Fruit fly (Drosophila melanogaster) whole organism, wandering third instar larva: ENCODE data around the gene Mps1.

Source experiments
- CG32264 ChIP-seq: fragments of 200-800 bp; sonication (Bioruptor generic); optimal IDR thresholded peaks from 2 replicates; lab custom pipeline; 2016; ENCODE audit warnings: missing biosample characterization, missing genetic modification characterization
- CG9705 ChIP-seq: fragments of 200-800 bp; sonication (Bioruptor generic); optimal IDR thresholded peaks from 2 replicates; lab custom pipeline; 2018; ENCODE audit warnings: missing biosample characterization, mild to moderate bottlenecking, missing genetic modification characterization
- CrebA ChIP-seq: fragments of 200-800 bp; sonication (Bioruptor generic); optimal IDR thresholded peaks from 2 replicates; lab custom pipeline; 2016; ENCODE audit warnings: missing biosample characterization, mild to moderate bottlenecking, missing genetic modification characterization, borderline replicate concordance
- Dfd ChIP-seq: fragments of >200 bp; optimal IDR thresholded peaks from 2 replicates; lab custom pipeline; 2017; ENCODE audit warnings: missing biosample characterization, missing genetic modification characterization
- Dif ChIP-seq: fragments of 200-275, 200-300 bp; sonication (Bioruptor generic); optimal IDR thresholded peaks from 2 replicates; lab custom pipeline; 2018; ENCODE audit warnings: missing biosample characterization, missing genetic modification characterization; ENCODE audit not compliant: partially characterized antibody
- GATAd ChIP-seq: sonication (Bioruptor generic); optimal IDR thresholded peaks from 2 replicates; lab custom pipeline; 2016; ENCODE audit warnings: missing biosample characterization, missing genetic modification characterization
- Hnf4 ChIP-seq: fragments of 200-800 bp; sonication (Bioruptor generic); optimal IDR thresholded peaks from 2 replicates; lab custom pipeline; 2016; ENCODE audit warnings: missing biosample characterization, mild to moderate bottlenecking, missing genetic modification characterization
- Jra ChIP-seq: sonication (Bioruptor generic); optimal IDR thresholded peaks from 2 replicates; lab custom pipeline; 2016; ENCODE audit warnings: missing biosample characterization, missing genetic modification characterization
- Mio ChIP-seq: sonication (Bioruptor generic); optimal IDR thresholded peaks from 2 replicates; lab custom pipeline; 2016; ENCODE audit warnings: missing biosample characterization, missing genetic modification characterization
- Myc ChIP-seq: fragments of >200 bp; optimal IDR thresholded peaks from 2 replicates; lab custom pipeline; 2017
- N ChIP-seq: fragments of >200 bp; optimal IDR thresholded peaks from 2 replicates; lab custom pipeline; 2018; ENCODE audit warnings: missing biosample characterization, missing external identifiers, missing genetic modification characterization
- OdsH ChIP-seq: fragments of 200-800 bp; sonication (Bioruptor generic); optimal IDR thresholded peaks from 2 replicates; lab custom pipeline; 2016; ENCODE audit warnings: missing biosample characterization, mild to moderate bottlenecking, missing genetic modification characterization
- Rel ChIP-seq, 2 experiments: fragments of 200-800 bp; sonication (Bioruptor generic) in 1 of 2; optimal IDR thresholded peaks; 2 replicates in 1 of 2; 3 replicates in 1 of 2; lab custom pipeline; 2016 to 2019; ENCODE audit warnings: mild to moderate bottlenecking in 2 of 2, missing biosample characterization in 2 of 2, missing genetic modification characterization in 2 of 2, moderate library complexity in 1 of 2
- Sp1 ChIP-seq: fragments of 200-800 bp; sonication (Bioruptor generic); optimal IDR thresholded peaks from 3 replicates; lab custom pipeline; 2019; ENCODE audit warnings: missing biosample characterization, mild to moderate bottlenecking, missing genetic modification characterization, moderate library complexity
- Vsx2 ChIP-seq: fragments of 200-300, 225-300 bp; sonication (Bioruptor generic); optimal IDR thresholded peaks from 2 replicates; lab custom pipeline; 2018; ENCODE audit warnings: missing biosample characterization, missing genetic modification characterization; ENCODE audit not compliant: partially characterized antibody
- br ChIP-seq: fragments of 200-800 bp; sonication (Bioruptor generic); optimal IDR thresholded peaks from 2 replicates; lab custom pipeline; 2016; ENCODE audit warnings: missing biosample characterization, missing genetic modification characterization
- dl ChIP-seq, 2 experiments: fragments of 175-275, 200-275 bp in 1 of 2; fragments of 200-275 bp in 1 of 2; sonication (Bioruptor generic); optimal IDR thresholded peaks; lab custom pipeline; 2018; ENCODE audit warnings: mild to moderate bottlenecking in 2 of 2, missing biosample characterization in 2 of 2, missing genetic modification characterization in 2 of 2, moderate library complexity in 2 of 2; ENCODE audit not compliant: partially characterized antibody in 2 of 2, insufficient read depth in 1 of 2
- dmrt93B ChIP-seq: fragments of 200-800 bp; sonication (Bioruptor generic); optimal IDR thresholded peaks from 2 replicates; lab custom pipeline; 2018; ENCODE audit warnings: missing biosample characterization, mild to moderate bottlenecking, missing genetic modification characterization
- ey ChIP-seq: fragments of 200-800 bp; sonication (Bioruptor generic); optimal IDR thresholded peaks from 2 replicates; lab custom pipeline; 2016; ENCODE audit warnings: missing biosample characterization, missing genetic modification characterization
- foxo ChIP-seq, 2 experiments: fragments of 200-800 bp; sonication (Bioruptor generic); optimal IDR thresholded peaks; 2 replicates in 1 of 2; 3 replicates in 1 of 2; lab custom pipeline; 2016 to 2017; ENCODE audit warnings: missing biosample characterization in 2 of 2, missing genetic modification characterization in 2 of 2
- fru ChIP-seq: fragments of 200-800 bp; sonication (Bioruptor generic); optimal IDR thresholded peaks from 3 replicates; lab custom pipeline; 2016; ENCODE audit warnings: missing biosample characterization, mild to moderate bottlenecking, missing genetic modification characterization
- h ChIP-seq: fragments of 200-800 bp; sonication (Bioruptor generic); optimal IDR thresholded peaks from 3 replicates; lab custom pipeline; 2016; ENCODE audit warnings: missing biosample characterization, mild to moderate bottlenecking, missing genetic modification characterization
- jim ChIP-seq: fragments of 175-275, 200-325 bp; sonication (Bioruptor generic); optimal IDR thresholded peaks from 2 replicates; lab custom pipeline; 2016; ENCODE audit warnings: missing biosample characterization, mild to moderate bottlenecking, missing genetic modification characterization
- lola ChIP-seq: fragments of >200 bp; optimal IDR thresholded peaks from 2 replicates; lab custom pipeline; 2017; ENCODE audit warnings: missing biosample characterization, missing genetic modification characterization
- pan ChIP-seq: fragments of >200 bp; optimal IDR thresholded peaks from 2 replicates; lab custom pipeline; 2017
- psq ChIP-seq: fragments of 200-800 bp; sonication (Bioruptor generic); optimal IDR thresholded peaks from 3 replicates; lab custom pipeline; 2017; ENCODE audit warnings: missing biosample characterization, mild to moderate bottlenecking, missing genetic modification characterization, moderate library complexity
- rgr ChIP-seq: fragments of 200-800 bp; sonication (Bioruptor generic); optimal IDR thresholded peaks from 3 replicates; lab custom pipeline; 2016; ENCODE audit warnings: missing biosample characterization, mild to moderate bottlenecking, missing genetic modification characterization
- sage ChIP-seq: fragments of 200-800 bp; sonication (Bioruptor generic); optimal IDR thresholded peaks from 2 replicates; lab custom pipeline; 2016; ENCODE audit warnings: missing biosample characterization, mild to moderate bottlenecking, missing genetic modification characterization
- sv ChIP-seq: fragments of 200-800 bp; sonication (Bioruptor generic); optimal IDR thresholded peaks from 3 replicates; lab custom pipeline; 2016; ENCODE audit warnings: missing biosample characterization, missing genetic modification characterization
- tai ChIP-seq: sonication (Bioruptor generic); optimal IDR thresholded peaks from 2 replicates; lab custom pipeline; 2016; ENCODE audit warnings: missing biosample characterization, missing genetic modification characterization
- usp ChIP-seq: fragments of >200 bp; optimal IDR thresholded peaks from 2 replicates; lab custom pipeline; 2017; ENCODE audit warnings: missing biosample characterization, missing genetic modification characterization
- woc ChIP-seq: sonication (Bioruptor generic); optimal IDR thresholded peaks from 2 replicates; lab custom pipeline; 2016; ENCODE audit warnings: missing biosample characterization, mild to moderate bottlenecking, missing genetic modification characterization

The Mps1 gene

dm6 chr3R:17706971-17707406 lies 35.9 kb downstream of the Mps1 start:
- TF ChIP-seq psq (no peak), fru (GFP tag; lab: Kevin White, UChicago) (no peak), br (no peak), rgr (GFP tag; lab: Kevin White, UChicago) (no peak), tai (no peak), Dif (GFP tag; lab: Kevin White, UChicago) (no peak), Rel (GFP tag; optimal IDR thresholded peaks at IDR 0.05; lab: Kevin White, UChicago) (no peak), Rel (tag; optimal IDR thresholded peaks at IDR 0.05; lab: Kevin White, UChicago) (no peak), OdsH (GFP tag; lab: Kevin White, UChicago) (no peak), Sp1 (GFP tag; lab: Kevin White, UChicago) (no peak), pan (lab: Kevin White, UChicago) (no peak), CG9705 (no peak), sv (GFP tag; lab: Kevin White, UChicago) (no peak), dmrt93B (GFP tag; lab: Kevin White, UChicago) (no peak), jim (GFP tag; lab: Kevin White, UChicago) (no peak), Hnf4 (GFP tag; lab: Kevin White, UChicago) (no peak), dl (GFP tag; optimal IDR thresholded peaks at IDR 0.05; lab: Kevin White, UChicago; ENCODE audit: insufficient read depth in 1 of 2, partially characterized antibody in 2 of 2) (no peak), Mio (GFP tag; lab: Kevin White, UChicago) (no peak), GATAd (GFP tag; lab: Kevin White, UChicago) (no peak), Jra (GFP tag; lab: Kevin White, UChicago) (no peak), Dfd (GFP tag; lab: Kevin White, UChicago) (no peak)

- TF ChIP-seq pan (lab: Kevin White, UChicago) (no peak), Dfd (GFP tag; lab: Kevin White, UChicago) (peak; percentile 31), usp (no peak), lola (GFP tag; lab: Kevin White, UChicago) (no peak), jim (GFP tag; lab: Kevin White, UChicago) (no peak)
Observed at dm6 chr3R:17707799-17708198, 36.7 kb downstream of the Mps1 start.

dm6 chr3R:17708778-17709476 lies 37.9 kb downstream of the Mps1 start:
- TF ChIP-seq fru (GFP tag; lab: Kevin White, UChicago) (peak; percentile 20), jim (GFP tag; lab: Kevin White, UChicago) (no peak), Dfd (GFP tag; lab: Kevin White, UChicago) (no peak), woc (GFP tag; lab: Kevin White, UChicago) (peak; percentile 21), foxo (GFP tag; optimal IDR thresholded peaks at IDR 0.05; lab: Kevin White, UChicago) (peak in 1 of 2 experiments; percentile 40), OdsH (GFP tag; lab: Kevin White, UChicago) (peak; percentile 1), rgr (GFP tag; lab: Kevin White, UChicago) (peak; percentile 7), Rel (GFP tag; optimal IDR thresholded peaks at IDR 0.05; lab: Kevin White, UChicago) (no peak), Rel (tag; optimal IDR thresholded peaks at IDR 0.05; lab: Kevin White, UChicago) (no peak), br (peak; percentile 2), usp (no peak), psq (peak; percentile 27), Jra (GFP tag; lab: Kevin White, UChicago) (no peak), sage (GFP tag; lab: Kevin White, UChicago) (no peak), CG32264 (GFP tag; lab: Kevin White, UChicago) (no peak), sv (GFP tag; lab: Kevin White, UChicago) (no peak), ey (GFP tag; lab: Kevin White, UChicago) (peak; percentile 40), Dif (GFP tag; lab: Kevin White, UChicago) (no peak), h (GFP tag; lab: Kevin White, UChicago) (peak; percentile 17)

dm6 chr3R:17709623-17710145 lies 38.6 kb downstream of the Mps1 start:
- TF ChIP-seq tai = no peak
- no peak for TF ChIP-seq OdsH (GFP tag; lab: Kevin White, UChicago)
- no peak for TF ChIP-seq CG9705
- no peak for TF ChIP-seq rgr (GFP tag; lab: Kevin White, UChicago)
- no peak for TF ChIP-seq Jra (GFP tag; lab: Kevin White, UChicago)
- TF ChIP-seq Vsx2 (GFP tag; lab: Kevin White, UChicago) = no peak
- no peak for TF ChIP-seq dmrt93B (GFP tag; lab: Kevin White, UChicago)
- TF ChIP-seq GATAd (GFP tag; lab: Kevin White, UChicago) = no peak
- no peak for TF ChIP-seq dl (GFP tag; optimal IDR thresholded peaks at IDR 0.05; lab: Kevin White, UChicago; ENCODE audit: insufficient read depth in 1 of 2, partially characterized antibody in 2 of 2)
- TF ChIP-seq br = no peak
- no peak for TF ChIP-seq CrebA (GFP tag; lab: Kevin White, UChicago)
- TF ChIP-seq Myc (lab: Kevin White, UChicago) = no peak
- TF ChIP-seq CG32264 (GFP tag; lab: Kevin White, UChicago) = no peak
- no peak for TF ChIP-seq sv (GFP tag; lab: Kevin White, UChicago)
- no peak for TF ChIP-seq N (GFP tag; lab: Kevin White, UChicago)
- no peak for TF ChIP-seq jim (GFP tag; lab: Kevin White, UChicago)
- no peak for TF ChIP-seq usp
- no peak for TF ChIP-seq ey (GFP tag; lab: Kevin White, UChicago)
- no peak for TF ChIP-seq h (GFP tag; lab: Kevin White, UChicago)
